Fruit fly (Drosophila melanogaster) whole organism, adult: Measurements from ENCODE around the gene Art4.

Experiments
- Crg-1 ChIP-seq: fragments of 200-800 bp; sonication (Bioruptor generic); optimal IDR thresholded peaks from 2 replicates; lab custom pipeline; 2016; ENCODE audit warnings: missing biosample characterization, missing genetic modification characterization
- Mnt ChIP-seq: fragments of 200-800 bp; sonication (Bioruptor generic); optimal IDR thresholded peaks from 2 replicates; lab custom pipeline; 2016; ENCODE audit warnings: missing biosample characterization, mild to moderate bottlenecking, missing genetic modification characterization
- cnc ChIP-seq, 2 experiments: fragments of >200 bp; optimal IDR thresholded peaks; 2 replicates each; lab custom pipeline; 2017

dm6 chr3R:9985585-9986393 is at the start of gene Art4:
- peak; percentile 85 for TF ChIP-seq Mnt (GFP tag; lab: Kevin White, UChicago)
- TF ChIP-seq Crg-1 = peak; percentile 11
- no peak for TF ChIP-seq cnc (optimal IDR thresholded peaks at IDR 0.05; lab: Kevin White, UChicago)
